Worm (Caenorhabditis elegans): Measurements from ENCODE around the gene apc-17.
A peak's percentile ranks its signal among the peaks of the same experiment; 100 is the strongest.

apc-17 gene

DNA sequence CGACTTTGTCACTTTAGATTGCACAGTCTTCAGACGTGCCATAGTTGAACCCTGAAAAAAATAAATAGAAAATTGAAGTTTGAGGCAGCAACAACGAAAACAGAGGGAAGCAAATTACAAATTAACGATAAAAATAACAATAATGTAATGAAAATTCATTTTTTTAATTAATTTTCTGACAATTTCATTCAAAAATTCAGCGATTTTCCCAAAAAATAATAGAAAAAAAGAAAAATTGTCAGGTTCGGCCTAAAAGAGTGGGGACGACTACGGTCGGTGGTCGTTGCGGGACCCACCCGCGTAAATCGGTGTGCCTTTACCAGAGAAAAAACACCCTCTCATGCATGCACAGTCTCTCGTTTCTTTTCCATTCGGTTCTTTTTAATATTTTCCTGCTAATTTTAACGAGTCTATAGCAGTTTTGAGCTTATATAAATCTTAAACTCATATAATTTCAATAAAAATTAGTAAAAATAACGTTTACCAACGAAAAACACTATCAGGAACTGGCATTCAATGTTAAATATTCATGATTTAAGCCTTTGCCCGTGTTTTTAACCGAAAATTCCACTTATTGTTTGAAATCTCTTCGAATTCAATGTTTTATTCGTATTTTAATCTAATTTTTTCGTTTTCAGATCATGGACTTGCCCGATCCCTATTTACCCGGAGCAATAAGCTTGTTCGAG is 18.5 kb downstream of the apc-17 start, which contains the start of the genes rps-9 and lsm-1:
rps-9 (minus strand) TSS at position 51 of the 689 bp plus-strand sequence.
lsm-1 (plus strand) TSS at position 639 of the 689 bp plus-strand sequence.
- no peak for TF ChIP-seq mef-2 (tag; optimal IDR thresholded peaks at IDR 0.05)
- TF ChIP-seq Y116A8C.19 (tag; optimal IDR thresholded peaks at IDR 0.05; ENCODE audit: borderline replicate concordance), result no peak
- peak; percentile 75 for TF ChIP-seq C16A3.4 (tag; optimal IDR thresholded peaks at IDR 0.05)
- no peak for TF ChIP-seq sptf-1 (tag; optimal IDR thresholded peaks at IDR 0.05)
- TF ChIP-seq sup-37 (GFP tag; optimal IDR thresholded peaks at IDR 0.05), result no peak
- TF ChIP-seq grh-1 (GFP tag; IDR thresholded peaks at IDR 0.05), result no peak
- peak; percentile 75 for TF ChIP-seq rnt-1 (tag; optimal IDR thresholded peaks at IDR 0.05)
- TF ChIP-seq zag-1 (tag; optimal IDR thresholded peaks at IDR 0.05), result no peak
- TF ChIP-seq zip-4 (GFP tag; optimal IDR thresholded peaks at IDR 0.05), result no peak
- peak; percentile 58 for TF ChIP-seq lin-13 (GFP tag; optimal IDR thresholded peaks at IDR 0.05)
- TF ChIP-seq tlp-1 (tag; optimal IDR thresholded peaks at IDR 0.05), result no peak
- TF ChIP-seq nhr-237 (tag; optimal IDR thresholded peaks at IDR 0.05), result peak; percentile 52
- TF ChIP-seq vab-15 (tag; optimal IDR thresholded peaks at IDR 0.05), result no peak
- no peak for TF ChIP-seq egl-27 (tag; optimal IDR thresholded peaks at IDR 0.05)
- peak; percentile 68 for TF ChIP-seq swsn-7 (tag; optimal IDR thresholded peaks at IDR 0.05)
- TF ChIP-seq ceh-82 (tag; optimal IDR thresholded peaks at IDR 0.05), result peak; percentile 43 to 84 (median 63)
- TF ChIP-seq ztf-4 (tag; optimal IDR thresholded peaks at IDR 0.05), result no peak
- TF ChIP-seq nhr-28 (tag; optimal IDR thresholded peaks at IDR 0.05), result no peak
- no peak for TF ChIP-seq ceh-88 (GFP tag; IDR thresholded peaks at IDR 0.05)
- TF ChIP-seq pag-3 (tag; optimal IDR thresholded peaks at IDR 0.05; ENCODE audit: borderline replicate concordance, insufficient read depth), result no peak
- TF ChIP-seq unc-86 (tag; optimal IDR thresholded peaks at IDR 0.05), result peak; percentile 22
- TF ChIP-seq dpl-1 (GFP tag; optimal IDR thresholded peaks at IDR 0.05), result peak; percentile 70 to 78 (median 74)
- peak; percentile 29 for TF ChIP-seq nhr-90 (tag; optimal IDR thresholded peaks at IDR 0.05; ENCODE audit: poor library complexity)
- TF ChIP-seq snu-23 (GFP tag; optimal IDR thresholded peaks at IDR 0.05), result peak; percentile 67
- peak; percentile 33 for TF ChIP-seq unc-130 (tag; optimal IDR thresholded peaks at IDR 0.05)
- TF ChIP-seq nhr-76 (tag; optimal IDR thresholded peaks at IDR 0.05), result no peak
- peak; percentile 45 for TF ChIP-seq fkh-8 (tag; optimal IDR thresholded peaks at IDR 0.05)
- no peak for TF ChIP-seq fkh-10 (GFP tag; optimal IDR thresholded peaks at IDR 0.05)
- TF ChIP-seq sox-4 (tag; optimal IDR thresholded peaks at IDR 0.05), result no peak
- TF ChIP-seq xbp-1 (tag; optimal IDR thresholded peaks at IDR 0.05), result peak; percentile 52
- no peak for TF ChIP-seq efl-3 (GFP tag; optimal IDR thresholded peaks at IDR 0.05)
- TF ChIP-seq fos-1 (tag; optimal IDR thresholded peaks at IDR 0.05), result peak; percentile 42
- no peak for TF ChIP-seq C04F5.9 (tag; optimal IDR thresholded peaks at IDR 0.05)
- no peak for TF ChIP-seq C34B4.2 (tag; optimal IDR thresholded peaks at IDR 0.05)
- TF ChIP-seq jun-1 (tag; optimal IDR thresholded peaks at IDR 0.05), result no peak
- no peak for TF ChIP-seq aly-2 (tag; optimal IDR thresholded peaks at IDR 0.05)
- TF ChIP-seq efl-1 (optimal IDR thresholded peaks at IDR 0.05), result peak; percentile 83 to 85
- peak; percentile 78 to 97 for TF ChIP-seq efl-1 (GFP tag; optimal IDR thresholded peaks at IDR 0.05 in 1 of 2)
- TF ChIP-seq ceh-90 (tag; optimal IDR thresholded peaks at IDR 0.05), result no peak
- TF ChIP-seq mdl-1 (tag; optimal IDR thresholded peaks at IDR 0.05), result peak in 1 of 2 experiments; percentile 8
- TF ChIP-seq pqm-1 (tag; optimal IDR thresholded peaks at IDR 0.05), result no peak
- TF ChIP-seq ces-1 (GFP tag; optimal IDR thresholded peaks at IDR 0.05), result no peak
- TF ChIP-seq skn-1 (tag; optimal IDR thresholded peaks at IDR 0.05), result peak; percentile 86
- TF ChIP-seq mab-9 (GFP tag; IDR thresholded peaks at IDR 0.05), result no peak
- TF ChIP-seq ama-1 (optimal IDR thresholded peaks at IDR 0.05), result no peak
- peak; percentile 55 for TF ChIP-seq nhr-19 (GFP tag; conservative IDR thresholded peaks at IDR 0.05)
- TF ChIP-seq lin-14 (GFP tag; optimal IDR thresholded peaks at IDR 0.05), result peak; percentile 77
- peak; percentile 94 to 98 for TF ChIP-seq lsy-2 (tag; optimal IDR thresholded peaks at IDR 0.05)
- no peak for TF ChIP-seq pax-3 (tag; optimal IDR thresholded peaks at IDR 0.05)
- TF ChIP-seq dsc-1 (tag; optimal IDR thresholded peaks at IDR 0.05), result peak; percentile 38
- no peak for TF ChIP-seq ceh-63 (GFP tag; optimal IDR thresholded peaks at IDR 0.05)
- peak; percentile 58 for TF ChIP-seq nhr-77 (tag; optimal IDR thresholded peaks at IDR 0.05)
- peak; percentile 26 for TF ChIP-seq lir-3 (tag; optimal IDR thresholded peaks at IDR 0.05; ENCODE audit: poor library complexity)

Measured in whole organism, L1 larva.